Worm (Caenorhabditis elegans) whole organism, L1 larva: ENCODE data around the gene F47F2.1.

ENCODE experiments used
- C16A3.4 ChIP-seq: fragments of 150-350 bp; optimal IDR thresholded peaks from 2 replicates; lab custom pipeline; 2014; ENCODE audit warnings: missing biosample characterization, missing genetic modification characterization
- C34B4.2 ChIP-seq: sonication (generic microtip); optimal IDR thresholded peaks from 2 replicates; lab custom pipeline; 2017; ENCODE audit warnings: mild to moderate bottlenecking, missing genetic modification characterization, missing compliant biosample characterization
- aly-2 ChIP-seq: fragments of 150-350 bp; optimal IDR thresholded peaks from 2 replicates; lab custom pipeline; 2014; ENCODE audit warnings: missing biosample characterization, missing genetic modification characterization
- ama-1 ChIP-seq: fragments of 150-350 bp; optimal IDR thresholded peaks from 2 replicates; lab custom pipeline; 2014
- blmp-1 ChIP-seq: fragments of 150-350 bp; optimal IDR thresholded peaks from 2 replicates; lab custom pipeline; 2014; ENCODE audit warnings: missing biosample characterization, missing genetic modification characterization
- ceh-8 ChIP-seq: fragments of 200-800 bp; sonication (Bioruptor generic); optimal IDR thresholded peaks from 2 replicates; lab custom pipeline; 2018; ENCODE audit warnings: mild to moderate bottlenecking, missing genetic modification characterization, moderate library complexity, missing compliant biosample characterization
- ceh-82 ChIP-seq, 3 experiments: fragments of 150-350 bp in 1 of 3; sonication (generic microtip) in 2 of 3; optimal IDR thresholded peaks; 2 replicates each; lab custom pipeline; 2014 to 2017; ENCODE audit warnings: missing biosample characterization in 3 of 3, missing genetic modification characterization in 3 of 3
- ceh-90 ChIP-seq: sonication (generic microtip); optimal IDR thresholded peaks from 2 replicates; lab custom pipeline; 2016; ENCODE audit warnings: missing genetic modification characterization, missing compliant biosample characterization
- dsc-1 ChIP-seq: sonication (generic microtip); optimal IDR thresholded peaks from 2 replicates; lab custom pipeline; 2016; ENCODE audit warnings: mild to moderate bottlenecking, missing genetic modification characterization, missing compliant biosample characterization
- efl-3 ChIP-seq: fragments of 200-800 bp; sonication (Bioruptor generic); optimal IDR thresholded peaks from 2 replicates; lab custom pipeline; 2018; ENCODE audit warnings: mild to moderate bottlenecking, missing genetic modification characterization, missing compliant biosample characterization
- egl-13 ChIP-seq: sonication (generic microtip); optimal IDR thresholded peaks from 2 replicates; lab custom pipeline; 2016; ENCODE audit warnings: missing genotype, missing genetic modification reagents, missing genetic modification characterization, missing compliant biosample characterization
- egl-27 ChIP-seq, 2 experiments: fragments of 150-350 bp in 1 of 2; sonication (generic microtip); optimal IDR thresholded peaks; 3 replicates each; lab custom pipeline; 2017 to 2018; ENCODE audit warnings: missing biosample characterization in 2 of 2, missing genetic modification characterization in 2 of 2, missing genetic modification reagents in 2 of 2
- elt-2 ChIP-seq: sonication (generic microtip); optimal IDR thresholded peaks from 2 replicates; lab custom pipeline; 2016; ENCODE audit warnings: missing genetic modification characterization, mild to moderate bottlenecking, inconsistent platforms, missing compliant biosample characterization, missing genetic modification reagents
- elt-3 ChIP-seq, 6 experiments: fragments of 150-350 bp in 1 of 6; sonication (generic microtip); optimal IDR thresholded peaks; 2 replicates each; lab custom pipeline; 2017 to 2018; ENCODE audit warnings: missing biosample characterization in 6 of 6, missing genetic modification characterization in 6 of 6, inconsistent platforms in 1 of 6
- fkh-4 ChIP-seq: sonication (generic microtip); optimal IDR thresholded peaks from 2 replicates; lab custom pipeline; 2016; ENCODE audit warnings: missing compliant biosample characterization, missing genetic modification characterization, borderline replicate concordance
- hlh-17 ChIP-seq: fragments of 200-800 bp; sonication (Bioruptor generic); optimal IDR thresholded peaks from 2 replicates; lab custom pipeline; 2018; ENCODE audit warnings: missing genetic modification characterization, mild to moderate bottlenecking, missing compliant biosample characterization, moderate library complexity, borderline replicate concordance
- hlh-4 ChIP-seq: sonication (generic microtip); optimal IDR thresholded peaks from 2 replicates; lab custom pipeline; 2016; ENCODE audit warnings: mild to moderate bottlenecking, missing genetic modification characterization, missing compliant biosample characterization
- hpl-2 ChIP-seq: fragments of 150-350 bp; optimal IDR thresholded peaks from 2 replicates; lab custom pipeline; 2014; ENCODE audit warnings: missing biosample characterization, missing genetic modification reagents, missing genetic modification characterization
- irx-1 ChIP-seq: sonication (generic microtip); optimal IDR thresholded peaks from 2 replicates; lab custom pipeline; 2016; ENCODE audit warnings: missing genetic modification characterization, missing compliant biosample characterization
- jun-1 ChIP-seq: fragments of 150-350 bp; optimal IDR thresholded peaks from 2 replicates; lab custom pipeline; 2014; ENCODE audit warnings: missing biosample characterization, missing genetic modification reagents, missing genetic modification characterization
- lin-15B ChIP-seq: fragments of 150-350 bp; sonication (generic microtip); optimal IDR thresholded peaks from 3 replicates; lab custom pipeline; 2014; ENCODE audit warnings: missing biosample characterization, missing genetic modification characterization
- lin-35 ChIP-seq, 2 experiments: fragments of 150-350 bp; optimal IDR thresholded peaks; 2 replicates each; lab custom pipeline; 2014; ENCODE audit warnings: missing biosample characterization in 2 of 2, missing genetic modification characterization in 2 of 2, missing genetic modification reagents in 2 of 2
- lin-39 ChIP-seq: fragments of 150-350 bp; optimal IDR thresholded peaks from 2 replicates; lab custom pipeline; 2014; ENCODE audit warnings: missing biosample characterization, missing genetic modification reagents, missing genetic modification characterization
- mep-1 ChIP-seq: fragments of 150-350 bp; optimal IDR thresholded peaks from 2 replicates; lab custom pipeline; 2014; ENCODE audit warnings: missing biosample characterization, missing genetic modification characterization
- nhr-12 ChIP-seq: sonication (generic microtip); optimal IDR thresholded peaks from 2 replicates; lab custom pipeline; 2017; ENCODE audit warnings: missing biosample characterization, missing genetic modification characterization
- nhr-19 ChIP-seq: fragments of 200-800 bp; sonication (Bioruptor generic); conservative IDR thresholded peaks from 2 replicates; pipeline ENCODE4 v1.3.6; 2022; ENCODE audit warnings: missing genetic modification characterization, missing compliant biosample characterization
- nhr-47 ChIP-seq: sonication (generic microtip); optimal IDR thresholded peaks from 2 replicates; lab custom pipeline; 2016; ENCODE audit warnings: mild to moderate bottlenecking, missing genetic modification characterization, moderate library complexity, missing compliant biosample characterization
- nhr-76 ChIP-seq: sonication (generic microtip); optimal IDR thresholded peaks from 2 replicates; lab custom pipeline; 2017; ENCODE audit warnings: missing biosample characterization, missing genetic modification characterization
- nhr-84 ChIP-seq: sonication (generic microtip); optimal IDR thresholded peaks from 2 replicates; lab custom pipeline; 2017; ENCODE audit warnings: missing biosample characterization, missing genetic modification characterization
- pag-3 ChIP-seq: sonication (generic microtip); optimal IDR thresholded peaks from 2 replicates; lab custom pipeline; 2017; ENCODE audit warnings: missing genetic modification characterization, mild to moderate bottlenecking, missing compliant biosample characterization, antibody characterized with exemption, borderline replicate concordance; ENCODE audit not compliant: insufficient read depth
- pax-3 ChIP-seq: fragments of 200-800 bp; sonication (Bioruptor generic); optimal IDR thresholded peaks from 2 replicates; lab custom pipeline; 2018; ENCODE audit warnings: mild to moderate bottlenecking, missing genetic modification characterization, moderate library complexity, missing compliant biosample characterization
- rnt-1 ChIP-seq: sonication (generic microtip); optimal IDR thresholded peaks from 2 replicates; lab custom pipeline; 2016; ENCODE audit warnings: mild to moderate bottlenecking, missing genetic modification characterization, moderate library complexity, missing compliant biosample characterization
- skn-1 ChIP-seq: fragments of 150-350 bp; optimal IDR thresholded peaks from 2 replicates; lab custom pipeline; 2014; ENCODE audit warnings: missing biosample characterization, missing genetic modification characterization
- snu-23 ChIP-seq: sonication (generic microtip); optimal IDR thresholded peaks from 2 replicates; lab custom pipeline; 2016; ENCODE audit warnings: missing genetic modification characterization, missing compliant biosample characterization
- sox-4 ChIP-seq: sonication (generic microtip); optimal IDR thresholded peaks from 2 replicates; lab custom pipeline; 2016; ENCODE audit warnings: missing genetic modification characterization, missing compliant biosample characterization
- sptf-1 ChIP-seq: fragments of 150-350 bp; optimal IDR thresholded peaks from 2 replicates; lab custom pipeline; 2014; ENCODE audit warnings: missing biosample characterization, missing genetic modification characterization
- swsn-7 ChIP-seq: sonication (generic microtip); optimal IDR thresholded peaks from 2 replicates; lab custom pipeline; 2016; ENCODE audit warnings: missing genetic modification characterization, missing compliant biosample characterization
- unc-130 ChIP-seq: fragments of 150-350 bp; optimal IDR thresholded peaks from 2 replicates; lab custom pipeline; 2017; ENCODE audit warnings: missing biosample characterization, missing genetic modification characterization, inconsistent platforms
- unc-98 ChIP-seq: fragments of 200-800 bp; sonication (Bioruptor generic); IDR thresholded peaks from 2 replicates; pipeline ENCODE4 v1.3.6; 2022; ENCODE audit warnings: missing genetic modification characterization, missing compliant biosample characterization
- xbp-1 ChIP-seq: sonication (generic microtip); optimal IDR thresholded peaks from 2 replicates; lab custom pipeline; 2016; ENCODE audit warnings: missing genetic modification characterization, missing compliant biosample characterization
- ztf-4 ChIP-seq: fragments of 150-350 bp; optimal IDR thresholded peaks from 2 replicates; lab custom pipeline; 2014; ENCODE audit warnings: missing biosample characterization, missing genetic modification characterization

F47F2.1 gene

DNA sequence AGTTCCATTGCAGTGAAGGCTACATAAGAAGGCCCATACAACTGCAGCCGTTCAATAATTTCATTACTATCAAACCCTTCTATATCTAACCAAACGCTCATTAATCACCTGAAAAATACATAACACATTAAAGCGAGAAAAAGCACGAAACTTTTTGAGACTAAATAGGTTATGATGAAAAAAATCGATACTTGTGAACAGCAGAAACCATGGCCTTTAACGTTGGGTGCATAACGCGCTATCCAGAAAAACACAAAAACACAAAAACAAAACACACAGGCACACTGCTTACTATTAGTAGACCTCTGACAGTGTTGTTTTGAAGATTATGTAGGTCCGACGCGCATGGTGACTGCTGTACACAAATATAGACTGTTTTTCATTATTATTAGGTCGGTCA is 32.9 kb downstream of the F47F2.1 start, which contains the start of gene T22B2.5:
TSS of gene T22B2.5 (minus strand) at position 101 of the 400 bp plus-strand sequence.
- TF ChIP-seq dsc-1 (no peak), pax-3 (tag; lab: Kevin White, UChicago) (no peak), egl-13 (tag; lab: Kevin White, UChicago) (no peak), ceh-82 (tag; optimal IDR thresholded peaks at IDR 0.05; lab: Kevin White, UChicago) (no peak), efl-3 (GFP tag; lab: Kevin White, UChicago) (no peak), hlh-4 (tag; lab: Kevin White, UChicago) (no peak), C34B4.2 (tag; lab: Kevin White, UChicago) (no peak), nhr-76 (tag; lab: Kevin White, UChicago) (no peak), fkh-4 (tag; lab: Kevin White, UChicago) (no peak), xbp-1 (no peak), elt-3 (tag; optimal IDR thresholded peaks at IDR 0.05; lab: Kevin White, UChicago) (no peak), ztf-4 (tag; lab: Kevin White, UChicago) (no peak), jun-1 (tag; lab: Kevin White, UChicago) (no peak), egl-27 (tag; optimal IDR thresholded peaks at IDR 0.05; lab: Kevin White, UChicago) (no peak), nhr-12 (tag; lab: Kevin White, UChicago) (no peak), hlh-17 (GFP tag; lab: Kevin White, UChicago) (no peak), nhr-19 (GFP tag; lab: Robert Waterston, UW) (no peak), mep-1 (tag; lab: Kevin White, UChicago) (no peak), ceh-90 (tag; lab: Kevin White, UChicago) (no peak)
- TF ChIP-seq, all 84 proteins: peak for 0

DNA sequence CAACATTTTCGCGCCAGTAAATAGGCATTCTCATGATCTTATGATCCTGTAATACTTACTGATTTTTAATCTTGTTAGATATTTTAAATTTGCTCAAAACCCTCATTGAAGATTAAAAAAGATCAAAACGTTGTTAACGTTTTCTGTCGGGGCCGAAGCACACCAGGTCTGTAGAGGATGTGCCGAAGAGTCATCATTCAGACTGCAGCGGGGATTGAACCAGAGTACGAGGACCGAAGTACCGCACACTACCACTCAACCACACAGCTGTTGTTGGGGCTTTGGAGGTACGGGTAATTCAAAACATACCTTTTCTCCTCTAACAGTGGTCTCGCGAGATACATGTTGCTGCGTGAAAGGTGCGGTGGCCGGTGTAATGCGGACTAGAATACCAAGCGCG is 35.9 kb downstream of the F47F2.1 start:
- TF ChIP-seq snu-23 (GFP tag; lab: Kevin White, UChicago) = peak; percentile 7
- peak; percentile 30; the same call in 1 of the 2 replicates for TF ChIP-seq nhr-19 (GFP tag; lab: Robert Waterston, UW)
- TF ChIP-seq aly-2 (tag; lab: Kevin White, UChicago) = no peak
- TF ChIP-seq irx-1 = no peak
- TF ChIP-seq skn-1 = peak; percentile 23
- TF ChIP-seq elt-2 = no peak
- TF ChIP-seq lin-39 (tag; lab: Kevin White, UChicago) = no peak
- TF ChIP-seq lin-15B = no peak
- TF ChIP-seq lin-35 (GFP tag; optimal IDR thresholded peaks at IDR 0.05; lab: Kevin White, UChicago) = no peak
- TF ChIP-seq sox-4 (tag; lab: Kevin White, UChicago) = no peak
- no peak for TF ChIP-seq unc-98 (GFP tag; lab: Robert Waterston, UW)
- TF ChIP-seq C34B4.2 (tag; lab: Kevin White, UChicago) = no peak
- TF ChIP-seq blmp-1 (tag; lab: Kevin White, UChicago) = no peak
- TF ChIP-seq hpl-2 (GFP tag; lab: Kevin White, UChicago) = no peak
- TF ChIP-seq ama-1 (lab: Kevin White, UChicago) = no peak
- TF ChIP-seq C16A3.4 (tag; lab: Kevin White, UChicago) = peak; percentile 2
- no peak for TF ChIP-seq pag-3 (tag; lab: Kevin White, UChicago)
- TF ChIP-seq rnt-1 (tag; lab: Kevin White, UChicago) = peak; percentile 61
- peak; percentile 14 for TF ChIP-seq unc-130 (tag; lab: Kevin White, UChicago)
- no peak for TF ChIP-seq hlh-17 (GFP tag; lab: Kevin White, UChicago)
- TF ChIP-seq efl-3 (GFP tag; lab: Kevin White, UChicago) = no peak
- no peak for TF ChIP-seq sptf-1 (tag; lab: Kevin White, UChicago)
- TF ChIP-seq swsn-7 (tag; lab: Kevin White, UChicago) = no peak
- TF ChIP-seq nhr-47 (tag; lab: Kevin White, UChicago) = no peak

- TF ChIP-seq nhr-84 (tag; lab: Kevin White, UChicago) = no peak
- no peak for TF ChIP-seq ceh-8
- TF ChIP-seq fkh-4 (tag; lab: Kevin White, UChicago) = no peak
- TF ChIP-seq nhr-12 (tag; lab: Kevin White, UChicago) = no peak
Measured at ce11 chrX:3915748-3916147, 37.4 kb downstream of the F47F2.1 start, which contains the start of gene idpp-9. TSS of gene idpp-9 (minus strand) at chrX:3915848.
